Worm (Caenorhabditis elegans): ENCODE measurements around the gene E04F6.6.

- no peak for TF ChIP-seq mep-1 (tag; optimal IDR thresholded peaks at IDR 0.05)
- no peak for TF ChIP-seq snpc-4 (tag; optimal IDR thresholded peaks at IDR 0.05)
- TF ChIP-seq nhr-12 (tag; optimal IDR thresholded peaks at IDR 0.05): no peak
- no peak for TF ChIP-seq unc-62 (GFP tag; optimal IDR thresholded peaks at IDR 0.05)
- no peak for TF ChIP-seq flh-1 (GFP tag; optimal IDR thresholded peaks at IDR 0.05)
- TF ChIP-seq nhr-237 (tag; optimal IDR thresholded peaks at IDR 0.05): no peak
- TF ChIP-seq unc-120 (tag; optimal IDR thresholded peaks at IDR 0.05; ENCODE audit: poor library complexity, severe bottlenecking): no peak
- TF ChIP-seq nhr-76 (tag; optimal IDR thresholded peaks at IDR 0.05): no peak
- TF ChIP-seq pha-4 (tag; optimal IDR thresholded peaks at IDR 0.05): no peak
- no peak for TF ChIP-seq elt-3 (tag; optimal IDR thresholded peaks at IDR 0.05)
- no peak for TF ChIP-seq ceh-83 (GFP tag; optimal IDR thresholded peaks at IDR 0.05)
- TF ChIP-seq blmp-1 (tag; optimal IDR thresholded peaks at IDR 0.05): no peak
- TF ChIP-seq nhr-28 (tag; optimal IDR thresholded peaks at IDR 0.05): no peak
- no peak for TF ChIP-seq unc-39 (tag; optimal IDR thresholded peaks at IDR 0.05)
Observed at ce11 chrII:7239705-7240104, 40.3 kb upstream of the E04F6.6 start.

Measured in whole organism, mixed stage, embryonic.